Worm (Caenorhabditis elegans): Measurements from ENCODE around the gene T09F3.2.

T09F3.2 gene

DNA sequence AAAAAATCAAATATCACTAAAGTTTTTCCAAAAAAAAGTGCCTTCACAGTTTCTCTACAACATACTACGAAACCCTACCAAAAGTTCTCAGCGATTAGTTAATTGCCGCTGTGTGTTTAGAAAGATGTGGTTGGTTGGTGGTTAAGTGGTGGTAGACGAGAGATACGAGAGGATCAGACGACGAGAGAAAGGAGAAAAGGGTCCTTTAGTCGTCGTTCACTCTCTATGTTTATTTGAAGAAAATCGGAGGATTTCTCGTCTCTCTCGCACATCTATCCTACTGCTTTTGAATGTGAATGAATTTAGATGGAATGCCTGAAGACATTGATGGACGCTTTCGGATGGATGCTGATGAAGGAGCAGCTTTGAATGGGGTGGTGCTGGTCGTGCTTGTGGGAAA is 20.1 kb upstream of the T09F3.2 start:
- TF ChIP-seq nfya-1 (tag; optimal IDR thresholded peaks at IDR 0.05) (peak; percentile 65), ceh-31 (tag; optimal IDR thresholded peaks at IDR 0.05) (peak; percentile 66), npax-4 (tag; optimal IDR thresholded peaks at IDR 0.05) (no peak), ceh-30 (tag; optimal IDR thresholded peaks at IDR 0.05) (no peak), ceh-2 (tag; optimal IDR thresholded peaks at IDR 0.05) (no peak), unc-42 (tag; optimal IDR thresholded peaks at IDR 0.05) (peak; percentile 51), unc-55 (GFP tag; optimal IDR thresholded peaks at IDR 0.05) (peak; percentile 46), Y22D7AL.16 (tag; optimal IDR thresholded peaks at IDR 0.05) (no peak)

ce11 chrII:10373016-10373415 is 17.9 kb upstream of the T09F3.2 start:
- no peak for TF ChIP-seq lim-6 (tag; optimal IDR thresholded peaks at IDR 0.05)
- TF ChIP-seq unc-55 (GFP tag; optimal IDR thresholded peaks at IDR 0.05): no peak
- no peak for TF ChIP-seq ceh-34 (tag; optimal IDR thresholded peaks at IDR 0.05)
- no peak for TF ChIP-seq ref-2 (tag; optimal IDR thresholded peaks at IDR 0.05)
- TF ChIP-seq hlh-8 (tag; optimal IDR thresholded peaks at IDR 0.05): no peak

- TF ChIP-seq syd-9 (tag; optimal IDR thresholded peaks at IDR 0.05): no peak
- TF ChIP-seq unc-42 (tag; optimal IDR thresholded peaks at IDR 0.05): peak; percentile 99
- peak; percentile 37 for TF ChIP-seq tbx-2 (tag; optimal IDR thresholded peaks at IDR 0.05)
- peak; percentile 20 for TF ChIP-seq nfya-1 (tag; optimal IDR thresholded peaks at IDR 0.05)
- TF ChIP-seq ceh-14 (tag; optimal IDR thresholded peaks at IDR 0.05): peak; percentile 64
- no peak for TF ChIP-seq lim-6 (tag; optimal IDR thresholded peaks at IDR 0.05)
- no peak for TF ChIP-seq pros-1 (tag; optimal IDR thresholded peaks at IDR 0.05)
- TF ChIP-seq ttx-3 (tag; optimal IDR thresholded peaks at IDR 0.05): peak; percentile 66
- TF ChIP-seq fkh-6 (tag; optimal IDR thresholded peaks at IDR 0.05): no peak
- TF ChIP-seq hlh-6 (tag; optimal IDR thresholded peaks at IDR 0.05): no peak
- TF ChIP-seq ceh-31 (tag; optimal IDR thresholded peaks at IDR 0.05): peak; percentile 84
- TF ChIP-seq fkh-10 (GFP tag; optimal IDR thresholded peaks at IDR 0.05): no peak
- TF ChIP-seq npax-4 (tag; optimal IDR thresholded peaks at IDR 0.05): no peak
Measured at ce11 chrII:10373536-10374169, 17.3 kb upstream of the T09F3.2 start.

DNA sequence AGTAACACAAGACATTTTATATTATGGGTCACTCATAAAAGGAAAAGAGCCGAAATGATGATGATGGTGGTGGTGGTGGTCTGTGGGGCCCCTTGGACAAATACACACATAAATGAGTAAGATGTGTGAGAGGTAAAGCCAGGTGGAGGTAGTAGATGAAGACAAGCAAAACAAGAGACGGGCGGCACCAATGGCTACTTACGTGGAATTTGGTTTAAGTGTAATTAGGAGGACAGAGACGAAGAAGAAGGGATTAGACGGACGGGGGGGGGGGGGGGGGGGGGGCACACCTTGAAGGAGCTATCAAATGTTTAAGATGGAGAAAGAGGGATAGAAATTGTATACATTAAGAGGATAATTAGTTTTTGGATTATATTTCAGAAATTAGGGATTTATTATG is 16.2 kb upstream of the T09F3.2 start:
- no peak for TF ChIP-seq elt-2 (tag; optimal IDR thresholded peaks at IDR 0.05)
- TF ChIP-seq gmeb-2 (tag; optimal IDR thresholded peaks at IDR 0.05): no peak
- no peak for TF ChIP-seq madf-2 (tag; optimal IDR thresholded peaks at IDR 0.05)
- no peak for TF ChIP-seq fax-1 (tag; optimal IDR thresholded peaks at IDR 0.05)

DNA sequence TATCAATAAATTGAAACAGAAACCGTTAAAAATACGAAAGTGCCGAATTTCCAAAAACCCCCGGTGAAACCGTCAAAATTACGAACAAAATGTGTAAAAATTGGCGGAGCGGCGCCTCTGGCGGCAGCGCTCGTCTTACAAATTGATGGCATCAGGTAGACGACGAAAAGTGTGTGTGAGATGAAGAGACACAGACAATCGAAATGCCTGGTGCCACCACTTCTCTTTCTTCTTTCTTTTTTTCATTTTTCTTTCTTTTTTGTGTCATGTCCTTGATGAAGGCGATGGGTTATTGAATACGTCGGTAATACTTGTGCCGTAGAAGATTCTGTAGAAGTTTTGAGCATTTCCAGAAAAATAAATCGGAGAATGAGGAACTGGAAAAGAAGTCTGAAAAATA is 13.1 kb upstream of the T09F3.2 start:
- TF ChIP-seq nhr-11 (tag; optimal IDR thresholded peaks at IDR 0.05) (no peak), rnt-1 (tag; optimal IDR thresholded peaks at IDR 0.05) (no peak), ceh-31 (tag; optimal IDR thresholded peaks at IDR 0.05) (no peak), hlh-6 (tag; optimal IDR thresholded peaks at IDR 0.05) (no peak), ets-4 (tag; optimal IDR thresholded peaks at IDR 0.05) (no peak), ceh-2 (tag; optimal IDR thresholded peaks at IDR 0.05) (no peak), hlh-30 (tag; optimal IDR thresholded peaks at IDR 0.05; ENCODE audit: insufficient read depth) (no peak), hlh-8 (tag; optimal IDR thresholded peaks at IDR 0.05) (no peak), mec-3 (tag; optimal IDR thresholded peaks at IDR 0.05; ENCODE audit: borderline replicate concordance) (no peak), T23F11.4 (GFP tag; optimal IDR thresholded peaks at IDR 0.05) (no peak)

DNA sequence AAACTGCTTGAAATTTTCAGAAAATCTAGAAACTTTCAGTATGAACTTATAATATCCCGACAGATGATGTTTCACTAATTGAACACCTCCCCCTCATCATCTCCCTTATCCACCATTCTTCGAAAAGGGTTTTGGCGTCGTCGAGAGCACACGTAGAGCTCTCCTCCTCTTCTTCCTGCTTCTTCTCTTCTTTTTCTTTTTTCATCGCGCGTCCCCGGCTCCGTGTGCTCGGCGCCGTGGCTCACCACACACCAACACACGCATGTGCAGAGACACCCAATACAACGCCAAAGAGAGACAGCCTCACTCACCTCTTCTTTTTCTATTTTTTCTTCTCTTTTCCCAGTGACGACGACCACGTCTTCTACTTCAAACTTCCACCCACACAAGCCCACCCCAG is 11.4 kb upstream of the T09F3.2 start:
- TF ChIP-seq Y22D7AL.16 (tag; optimal IDR thresholded peaks at IDR 0.05) (no peak), pat-9 (tag; optimal IDR thresholded peaks at IDR 0.05) (no peak), lim-6 (tag; optimal IDR thresholded peaks at IDR 0.05) (no peak)
